Worm (Caenorhabditis elegans) whole organism, L4/young adult: ENCODE results near the gene Y46B2A.3.
"Not testable (repeated sequence)": the region's sequence is repeated elsewhere in the genome, so short reads cannot be mapped to it uniquely, and the experiment has no call there.

Source experiments
- W03F9.2 ChIP-seq: fragments of 150-350 bp; optimal IDR thresholded peaks from 2 replicates; lab custom pipeline; 2014; ENCODE audit warnings: missing biosample characterization, missing genetic modification characterization
- dao-5 ChIP-seq: sonication (generic microtip); optimal IDR thresholded peaks from 2 replicates; lab custom pipeline; 2016; ENCODE audit warnings: missing genotype, missing genetic modification characterization, moderate library complexity, missing compliant biosample characterization
- him-1 ChIP-seq: sonication (generic microtip); optimal IDR thresholded peaks from 2 replicates; lab custom pipeline; 2016; ENCODE audit warnings: missing genotype, missing genetic modification reagents, missing genetic modification characterization, missing compliant biosample characterization

- not testable (repeated sequence) for TF ChIP-seq W03F9.2; him-1 (tag; lab: Kevin White, UChicago); dao-5 (tag; lab: Kevin White, UChicago)
Observed at ce11 chrII:850567-850966, 16.1 kb downstream of the Y46B2A.3 start, which contains the start of gene F28A10.5.
